Fruit fly (Drosophila melanogaster): ENCODE measurements around the gene HBS1.

DNA sequence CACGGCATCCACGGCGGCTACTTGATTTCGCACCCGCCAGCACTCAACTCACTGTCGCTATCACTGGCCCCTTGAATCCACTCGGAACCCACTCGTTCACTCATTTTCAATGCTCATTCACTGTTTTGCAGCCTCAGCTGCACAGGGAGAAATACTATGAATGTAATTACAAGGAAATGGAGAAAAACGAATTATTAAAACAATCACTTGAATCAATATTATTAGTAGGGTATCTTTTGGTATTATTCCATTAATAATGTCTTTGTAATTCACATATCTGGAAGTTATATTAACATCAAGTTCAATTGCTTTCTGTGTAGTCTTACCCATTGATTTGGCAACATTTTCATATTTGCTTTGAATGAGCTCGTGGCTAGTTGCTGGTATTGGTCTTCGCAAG, 35.6 kb upstream of the HBS1 start:
- TF ChIP-seq Pif1A (GFP tag; optimal IDR thresholded peaks at IDR 0.05) (peak; percentile 50), CG32121 (GFP tag; IDR thresholded peaks at IDR 0.05) (peak; percentile 94), CG17806 (tag; optimal IDR thresholded peaks at IDR 0.05) (peak; percentile 37), CG14655 (GFP tag; optimal IDR thresholded peaks at IDR 0.05) (peak; percentile 49), CG15710 (tag; optimal IDR thresholded peaks at IDR 0.05) (no peak)
